Worm (Caenorhabditis elegans): ENCODE data around the gene gldi-7.

The gldi-7 gene

DNA sequence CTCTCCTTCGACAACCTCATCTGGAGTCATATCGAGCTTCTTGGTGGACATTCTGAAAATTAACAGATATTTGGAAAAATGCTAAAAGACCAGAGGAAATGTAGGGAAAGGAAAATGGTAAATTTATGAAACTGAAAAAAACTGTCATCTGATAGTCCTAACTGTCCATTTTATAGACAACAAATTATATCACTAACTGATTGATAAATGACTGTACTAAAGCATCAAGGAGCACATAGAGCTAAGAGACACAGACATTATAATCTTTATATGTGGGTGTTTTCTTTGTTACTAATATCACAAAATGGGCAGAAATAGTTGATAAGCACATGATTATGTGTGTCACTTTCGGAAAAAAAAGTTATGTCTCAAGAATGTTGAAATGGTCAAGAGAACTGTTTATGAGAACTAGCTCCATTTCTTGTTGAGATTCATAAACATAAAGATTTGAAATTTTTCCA is 35.8 kb upstream of the gldi-7 start, which contains the start of gene F54C9.3 (continued):
- TF ChIP-seq aha-1 (tag) = no peak
- TF ChIP-seq unc-39 (tag; optimal IDR thresholded peaks at IDR 0.05) = no peak
- no peak for TF ChIP-seq mdt-29 (GFP tag; IDR thresholded peaks at IDR 0.05)
- TF ChIP-seq nhr-76 (tag; optimal IDR thresholded peaks at IDR 0.05) = no peak
- TF ChIP-seq skn-1 (tag; optimal IDR thresholded peaks at IDR 0.05) = no peak
- no peak for TF ChIP-seq ZK337.2 (GFP tag; IDR thresholded peaks at IDR 0.05)
- TF ChIP-seq lin-15B (tag; optimal IDR thresholded peaks at IDR 0.05) = no peak
- TF ChIP-seq dve-1 (tag; optimal IDR thresholded peaks at IDR 0.05; ENCODE audit: insufficient read depth) = peak; percentile 92
- no peak for TF ChIP-seq nhr-10 (tag; optimal IDR thresholded peaks at IDR 0.05)
- peak; percentile 99 for TF ChIP-seq php-3 (GFP tag; IDR thresholded peaks at IDR 0.05)
- TF ChIP-seq lin-1 (GFP tag; IDR thresholded peaks at IDR 0.05) = peak; percentile 62
- no peak for TF ChIP-seq zag-1 (tag; optimal IDR thresholded peaks at IDR 0.05)
- TF ChIP-seq spr-1 (tag; optimal IDR thresholded peaks at IDR 0.05) = no peak
- peak; percentile 92 for TF ChIP-seq dmd-6 (GFP tag; IDR thresholded peaks at IDR 0.05)
- no peak for TF ChIP-seq set-16 (GFP tag; IDR thresholded peaks at IDR 0.05)
- no peak for TF ChIP-seq lir-3 (tag; optimal IDR thresholded peaks at IDR 0.05)
- TF ChIP-seq tra-1 (GFP tag; IDR thresholded peaks at IDR 0.05) = peak; percentile 75; the same call in 1 of the 2 replicates
- peak; percentile 91 for TF ChIP-seq pqm-1 (tag; optimal IDR thresholded peaks at IDR 0.05)
- TF ChIP-seq ztf-7 (tag; optimal IDR thresholded peaks at IDR 0.05) = no peak
- no peak for TF ChIP-seq rbr-2 (tag; optimal IDR thresholded peaks at IDR 0.05)
- no peak for TF ChIP-seq ceh-32 (tag; optimal IDR thresholded peaks at IDR 0.05; ENCODE audit: poor library complexity)
- no peak for TF ChIP-seq F49E8.2 (tag; optimal IDR thresholded peaks at IDR 0.05; ENCODE audit: borderline replicate concordance)
- no peak for TF ChIP-seq unc-130 (GFP tag; optimal IDR thresholded peaks at IDR 0.05)
- TF ChIP-seq ceh-28 (tag; optimal IDR thresholded peaks at IDR 0.05) = no peak
- peak; percentile 16 for TF ChIP-seq lin-38 (GFP tag; IDR thresholded peaks at IDR 0.05)
- no peak for TF ChIP-seq mdl-1 (tag; optimal IDR thresholded peaks at IDR 0.05)
- TF ChIP-seq sdz-12 (GFP tag; optimal IDR thresholded peaks at IDR 0.05) = no peak
- TF ChIP-seq hlh-30 (tag; optimal IDR thresholded peaks at IDR 0.05; ENCODE audit: insufficient read depth) = peak; percentile 50
- no peak for TF ChIP-seq spr-3 (GFP tag; optimal IDR thresholded peaks at IDR 0.05)
- no peak for TF ChIP-seq egl-27 (tag; optimal IDR thresholded peaks at IDR 0.05)
- TF ChIP-seq daf-8 (GFP tag; IDR thresholded peaks at IDR 0.05) = no peak
- no peak for TF ChIP-seq T26A8.4 (GFP tag; IDR thresholded peaks at IDR 0.05)
- peak; percentile 3 for TF ChIP-seq nhr-102 (tag; optimal IDR thresholded peaks at IDR 0.05)
- TF ChIP-seq tag-97 (GFP tag; IDR thresholded peaks at IDR 0.05) = no peak
- TF ChIP-seq Y75B8A.6 (GFP tag; IDR thresholded peaks at IDR 0.05) = no peak
- TF ChIP-seq T20F7.1 (GFP tag; optimal IDR thresholded peaks at IDR 0.05) = peak; percentile 48
- TF ChIP-seq Y48G9A.11 (GFP tag; IDR thresholded peaks at IDR 0.05) = no peak
- TF ChIP-seq zip-2 (tag; optimal IDR thresholded peaks at IDR 0.05) = no peak
- no peak for TF ChIP-seq F44E2.7 (GFP tag; IDR thresholded peaks at IDR 0.05)
- no peak for TF ChIP-seq nhr-41 (GFP tag; IDR thresholded peaks at IDR 0.05)

DNA sequence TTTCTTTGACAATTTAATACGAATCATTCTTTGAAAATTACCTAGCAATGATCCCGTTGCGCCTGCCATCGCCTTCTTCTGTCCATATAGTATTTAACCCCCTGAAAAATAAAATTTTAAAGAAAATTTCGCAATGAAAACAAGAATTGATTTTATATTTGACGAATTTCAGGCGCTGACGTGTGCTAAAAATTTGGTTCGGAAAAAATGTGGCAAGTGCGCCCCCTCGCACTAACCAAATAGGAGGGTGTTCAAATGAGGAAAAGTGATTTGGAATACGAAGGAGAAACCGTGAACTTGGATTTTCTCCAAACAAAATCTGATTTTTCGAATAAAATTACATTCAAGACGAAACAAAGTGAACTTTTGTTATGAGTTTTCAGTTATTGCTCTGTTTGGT is 35.0 kb upstream of the gldi-7 start, which contains the start of gene stc-1:
Gene stc-1 (minus strand): TSS at position 101 of the 400 bp plus-strand sequence.
- TF ChIP-seq mep-1 (tag; optimal IDR thresholded peaks at IDR 0.05) (no peak), aha-1 (tag) (peak; percentile 23), dve-1 (tag; optimal IDR thresholded peaks at IDR 0.05; ENCODE audit: insufficient read depth) (peak; percentile 43), nhr-237 (tag; optimal IDR thresholded peaks at IDR 0.05) (no peak), nhr-6 (tag; optimal IDR thresholded peaks at IDR 0.05) (peak; percentile 53), F26F4.8 (GFP tag; conservative IDR thresholded peaks at IDR 0.05) (no peak), zfp-2 (tag; optimal IDR thresholded peaks at IDR 0.05) (no peak), ceh-62 (tag; optimal IDR thresholded peaks at IDR 0.05) (no peak), F10B5.3 (tag; optimal IDR thresholded peaks at IDR 0.05) (no peak), lin-39 (tag; optimal IDR thresholded peaks at IDR 0.05) (no peak), T26A8.4 (GFP tag; IDR thresholded peaks at IDR 0.05) (peak; percentile 35; the same call in 1 of the 2 replicates), snpc-1.2 (GFP tag; IDR thresholded peaks at IDR 0.05) (no peak), mes-2 (tag; optimal IDR thresholded peaks at IDR 0.05; ENCODE audit: poor library complexity, severe bottlenecking) (peak; percentile 59), mdl-1 (tag; optimal IDR thresholded peaks at IDR 0.05) (no peak), lin-1 (GFP tag; IDR thresholded peaks at IDR 0.05) (no peak), dpl-1 (GFP tag; optimal IDR thresholded peaks at IDR 0.05) (peak; percentile 70), nhr-28 (tag; optimal IDR thresholded peaks at IDR 0.05) (peak; percentile 39), zag-1 (tag; optimal IDR thresholded peaks at IDR 0.05) (no peak), mxl-3 (GFP tag; optimal IDR thresholded peaks at IDR 0.05) (no peak)

Data from whole organism, L4 larva.